Fruit fly (Drosophila melanogaster): ENCODE measurements around the gene CG12523.
A peak's percentile ranks its signal among the peaks of the same experiment; 100 is the strongest.

The CG12523 gene

dm6 chr3L:10767181-10768095 is 33.6 kb upstream of the CG12523 start:
- TF ChIP-seq D1 (tag; optimal IDR thresholded peaks at IDR 0.05) = no peak
- TF ChIP-seq CG13204 (GFP tag; optimal IDR thresholded peaks at IDR 0.05) = peak; percentile 41
- peak; percentile 62 for TF ChIP-seq CG15710 (tag; optimal IDR thresholded peaks at IDR 0.05)
- peak; percentile 68 for TF ChIP-seq CG8159 (tag; optimal IDR thresholded peaks at IDR 0.05)
- TF ChIP-seq CG34367 (tag; optimal IDR thresholded peaks at IDR 0.05) = peak; percentile 37
- TF ChIP-seq rn (GFP tag; IDR thresholded peaks at IDR 0.05) = no peak
- TF ChIP-seq fd96Ca (GFP tag; IDR thresholded peaks at IDR 0.05) = 0 out of 3 replicates have a peak, but pooled peaks have one; percentile 22
- TF ChIP-seq Pif1B (GFP tag; optimal IDR thresholded peaks at IDR 0.05) = peak; percentile 18
- no peak for TF ChIP-seq Ets98B (GFP tag; IDR thresholded peaks at IDR 0.05)
- TF ChIP-seq CG10348 (GFP tag; IDR thresholded peaks at IDR 0.05) = no peak
- TF ChIP-seq CG8301 (tag; optimal IDR thresholded peaks at IDR 0.05) = peak; percentile 73
- peak; percentile 72 for TF ChIP-seq CG9948 (tag; optimal IDR thresholded peaks at IDR 0.05)
- no peak; the same call in 2 of the 3 replicates for TF ChIP-seq CG4496 (GFP tag; IDR thresholded peaks at IDR 0.05)
- TF ChIP-seq CG14655 (GFP tag; optimal IDR thresholded peaks at IDR 0.05) = peak; percentile 78
- TF ChIP-seq CG32121 (GFP tag; IDR thresholded peaks at IDR 0.05) = no peak
- TF ChIP-seq CG17806 (tag; optimal IDR thresholded peaks at IDR 0.05) = peak; percentile 60
- peak; percentile 20 for TF ChIP-seq gl (tag; optimal IDR thresholded peaks at IDR 0.05)
- TF ChIP-seq Snoo (tag; optimal IDR thresholded peaks at IDR 0.05) = no peak
- TF ChIP-seq EcR (GFP tag; optimal IDR thresholded peaks at IDR 0.05) = no peak
- no peak for TF ChIP-seq Pif1A (GFP tag; optimal IDR thresholded peaks at IDR 0.05)
- TF ChIP-seq CG12605 (GFP tag; IDR thresholded peaks at IDR 0.05) = no peak

DNA sequence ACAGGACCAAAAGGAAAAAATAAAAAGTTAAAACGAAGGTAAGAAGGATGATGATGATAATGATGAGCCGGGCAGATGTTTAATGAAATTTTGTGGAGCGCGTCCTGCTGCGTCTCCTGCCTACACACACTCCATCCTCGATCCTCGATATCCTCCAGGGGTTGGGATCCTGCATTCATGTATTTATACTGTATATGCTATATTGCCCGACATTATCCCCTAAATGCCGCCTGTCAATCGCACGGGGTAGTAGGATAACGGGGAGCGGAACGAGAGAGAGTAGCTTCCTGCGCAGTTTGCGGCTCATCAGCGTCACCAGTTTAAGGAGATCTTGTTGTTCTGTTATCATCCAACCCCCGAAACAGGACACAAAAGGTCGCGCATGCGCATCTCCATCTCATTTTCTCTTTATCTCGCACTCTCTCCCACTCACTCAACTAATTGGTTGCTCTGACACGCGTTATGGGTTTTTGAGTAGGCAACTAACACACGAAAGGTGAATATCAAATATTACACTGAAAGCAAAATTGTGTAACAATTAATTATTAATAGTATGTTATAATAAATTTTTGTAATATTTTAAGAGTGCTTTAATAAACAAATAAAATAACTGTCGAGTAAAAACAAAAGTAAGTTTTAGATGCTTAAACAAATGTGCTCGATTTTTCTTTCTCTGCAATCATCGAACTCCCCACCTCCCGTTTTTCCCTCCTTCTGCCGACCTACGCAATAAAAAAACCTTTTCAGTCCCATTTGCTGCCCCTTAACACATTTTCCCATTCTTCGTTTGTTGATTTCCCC is 31.6 kb upstream of the CG12523 start:
- peak; percentile 2 for TF ChIP-seq CG8301 (tag; optimal IDR thresholded peaks at IDR 0.05)
- TF ChIP-seq CG10348 (GFP tag; IDR thresholded peaks at IDR 0.05) = no peak
- no peak for TF ChIP-seq CG4496 (GFP tag; IDR thresholded peaks at IDR 0.05)
- TF ChIP-seq CG14655 (GFP tag; optimal IDR thresholded peaks at IDR 0.05) = peak; percentile 32
- TF ChIP-seq CG8159 (tag; optimal IDR thresholded peaks at IDR 0.05) = no peak
- TF ChIP-seq Pif1A (GFP tag; optimal IDR thresholded peaks at IDR 0.05) = no peak
- TF ChIP-seq CG17806 (tag; optimal IDR thresholded peaks at IDR 0.05) = peak; percentile 14

- no peak for TF ChIP-seq CG8301 (tag; optimal IDR thresholded peaks at IDR 0.05)
- TF ChIP-seq D1 (tag; optimal IDR thresholded peaks at IDR 0.05) = no peak
- no peak for TF ChIP-seq Pif1B (GFP tag; optimal IDR thresholded peaks at IDR 0.05)
- TF ChIP-seq fd96Ca (GFP tag; IDR thresholded peaks at IDR 0.05) = no peak
- TF ChIP-seq CG17806 (tag; optimal IDR thresholded peaks at IDR 0.05) = no peak
- TF ChIP-seq gl (tag; optimal IDR thresholded peaks at IDR 0.05) = no peak
- TF ChIP-seq CG9948 (tag; optimal IDR thresholded peaks at IDR 0.05) = no peak
- TF ChIP-seq EcR (GFP tag; optimal IDR thresholded peaks at IDR 0.05) = no peak
- no peak for TF ChIP-seq CG32121 (GFP tag; IDR thresholded peaks at IDR 0.05)
- no peak for TF ChIP-seq Ets98B (GFP tag; IDR thresholded peaks at IDR 0.05)
- TF ChIP-seq rn (GFP tag; IDR thresholded peaks at IDR 0.05) = no peak
Measured at dm6 chr3L:10771616-10772203, 29.3 kb upstream of the CG12523 start, which contains the start of gene CG43245. Gene CG43245 (plus strand): TSS chr3L:10771925.

dm6 chr3L:10772527-10773184 is 28.3 kb upstream of the CG12523 start:
- peak; percentile 41 for TF ChIP-seq CG8301 (tag; optimal IDR thresholded peaks at IDR 0.05)
- TF ChIP-seq CG17806 (tag; optimal IDR thresholded peaks at IDR 0.05) = peak; percentile 47
- TF ChIP-seq Pif1B (GFP tag; optimal IDR thresholded peaks at IDR 0.05) = peak; percentile 16
- 0 out of 2 replicates have a peak, but pooled peaks have one; percentile 13 for TF ChIP-seq CG12605 (GFP tag; IDR thresholded peaks at IDR 0.05)
- TF ChIP-seq Ets98B (GFP tag; IDR thresholded peaks at IDR 0.05) = no peak
- TF ChIP-seq CG15710 (tag; optimal IDR thresholded peaks at IDR 0.05) = peak; percentile 28
- TF ChIP-seq fd96Ca (GFP tag; IDR thresholded peaks at IDR 0.05) = 0 out of 3 replicates have a peak, but pooled peaks have one; percentile 13
- TF ChIP-seq CG14655 (GFP tag; optimal IDR thresholded peaks at IDR 0.05) = peak; percentile 57
- TF ChIP-seq CG32121 (GFP tag; IDR thresholded peaks at IDR 0.05) = no peak
- TF ChIP-seq D1 (tag; optimal IDR thresholded peaks at IDR 0.05) = peak; percentile 35
- peak; percentile 2 for TF ChIP-seq CG13204 (GFP tag; optimal IDR thresholded peaks at IDR 0.05)
- peak; percentile 14 for TF ChIP-seq CG34367 (tag; optimal IDR thresholded peaks at IDR 0.05)
- peak; percentile 48 for TF ChIP-seq CG9948 (tag; optimal IDR thresholded peaks at IDR 0.05)
- TF ChIP-seq EcR (GFP tag; optimal IDR thresholded peaks at IDR 0.05) = no peak
- TF ChIP-seq CG10348 (GFP tag; IDR thresholded peaks at IDR 0.05) = no peak
- peak; percentile 56 for TF ChIP-seq CG8159 (tag; optimal IDR thresholded peaks at IDR 0.05)
- no peak for TF ChIP-seq rn (GFP tag; IDR thresholded peaks at IDR 0.05)
- peak; percentile 51 for TF ChIP-seq Snoo (tag; optimal IDR thresholded peaks at IDR 0.05)
- TF ChIP-seq Pif1A (GFP tag; optimal IDR thresholded peaks at IDR 0.05) = no peak

Data from whole organism, pupa.